Fruit fly (Drosophila melanogaster): ENCODE measurements around the gene CG6179.

CG6179 gene

dm6 chrX:18395157-18395556, 15.3 kb downstream of the CG6179 start:
- TF ChIP-seq svp (GFP tag): peak; percentile 94
- no peak for TF ChIP-seq Hr38 (GFP tag; optimal IDR thresholded peaks at IDR 0.05)
- TF ChIP-seq CG6808 (GFP tag; optimal IDR thresholded peaks at IDR 0.05): no peak
- 0 out of 3 replicates have a peak, but pooled peaks have one; percentile 15 for TF ChIP-seq eg (GFP tag; IDR thresholded peaks at IDR 0.05)
- no peak for TF ChIP-seq CG11762 (GFP tag; optimal IDR thresholded peaks at IDR 0.05; ENCODE audit: insufficient read depth)

- no peak for TF ChIP-seq dac (GFP tag; optimal IDR thresholded peaks at IDR 0.05)
- TF ChIP-seq Eip75B (GFP tag; optimal IDR thresholded peaks at IDR 0.05): no peak
- TF ChIP-seq CG6276 (GFP tag; optimal IDR thresholded peaks at IDR 0.05): no peak
- no peak for TF ChIP-seq CG10631 (GFP tag; optimal IDR thresholded peaks at IDR 0.05)
- TF ChIP-seq CG8119 (GFP tag; IDR thresholded peaks at IDR 0.05): no peak
- no peak for TF ChIP-seq net (GFP tag; optimal IDR thresholded peaks at IDR 0.05)
- no peak for TF ChIP-seq OdsH (GFP tag; optimal IDR thresholded peaks at IDR 0.05)
- TF ChIP-seq Lpt (GFP tag; optimal IDR thresholded peaks at IDR 0.05): no peak
- no peak for TF ChIP-seq CG31627 (GFP tag; optimal IDR thresholded peaks at IDR 0.05)
- no peak for TF ChIP-seq dsx (GFP tag; optimal IDR thresholded peaks at IDR 0.05; ENCODE audit: poor library complexity, severe bottlenecking)
- no peak for TF ChIP-seq Ets96B (tag; optimal IDR thresholded peaks at IDR 0.05)
- TF ChIP-seq CG8319 (GFP tag; optimal IDR thresholded peaks at IDR 0.05): no peak
- TF ChIP-seq Met (GFP tag; optimal IDR thresholded peaks at IDR 0.05): no peak
- TF ChIP-seq acj6 (GFP tag; optimal IDR thresholded peaks at IDR 0.05): no peak
- TF ChIP-seq topi (GFP tag; optimal IDR thresholded peaks at IDR 0.05): no peak
- no peak for TF ChIP-seq Smox (GFP tag; optimal IDR thresholded peaks at IDR 0.05)
Measured at dm6 chrX:18399965-18400364, 20.1 kb downstream of the CG6179 start, which contains the start of gene CG34328. Gene CG34328 (minus strand): TSS chrX:18400065.

DNA sequence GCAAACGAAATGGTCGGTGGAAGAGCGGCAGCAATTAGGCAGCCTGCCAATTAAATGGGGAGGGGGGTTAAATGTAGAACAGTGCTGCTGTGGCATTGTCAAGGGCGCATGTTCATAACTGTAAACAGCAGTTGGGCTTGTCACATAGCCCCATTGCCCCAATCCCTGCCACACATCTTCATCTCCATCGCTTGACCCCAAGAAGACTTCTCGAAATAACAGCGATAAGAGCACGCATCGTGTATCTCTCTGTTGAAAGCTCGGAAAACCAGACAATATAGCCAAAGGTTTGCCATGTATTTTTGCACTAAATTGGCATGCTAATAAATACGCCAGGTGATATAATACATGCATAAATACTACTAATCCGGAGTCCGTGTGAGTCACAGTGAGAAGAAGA, 22.7 kb downstream of the CG6179 start:
- TF ChIP-seq CG10631 (GFP tag; optimal IDR thresholded peaks at IDR 0.05) (no peak), Hr39 (GFP tag; optimal IDR thresholded peaks at IDR 0.05) (no peak), svp (GFP tag) (peak; percentile 95)

DNA sequence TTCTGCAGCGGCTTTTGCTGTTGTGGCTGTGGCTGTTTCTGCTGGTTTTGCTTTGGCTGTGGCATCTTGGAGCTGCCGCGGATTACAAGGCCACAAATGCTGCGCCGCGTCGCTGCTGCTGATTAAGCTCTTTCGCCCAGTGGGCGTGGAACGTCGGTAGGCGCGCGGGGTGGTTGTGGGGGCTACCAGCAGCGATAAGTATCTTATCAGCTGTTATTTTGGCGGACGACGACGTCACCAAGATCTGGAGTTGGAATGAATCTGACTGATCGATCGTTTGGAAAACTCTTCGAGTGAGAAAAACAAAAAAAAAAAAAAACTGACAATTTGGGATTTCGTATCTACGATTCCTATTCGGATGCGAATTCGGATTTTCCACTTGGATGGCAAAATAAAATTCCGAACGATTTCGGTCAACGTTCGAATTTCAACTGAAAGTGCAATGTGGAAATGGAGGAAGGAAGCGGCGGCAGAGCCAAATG, 24.3 kb downstream of the CG6179 start:
- TF ChIP-seq svp (GFP tag) (peak; percentile 93), CG8119 (GFP tag; IDR thresholded peaks at IDR 0.05) (no peak)

DNA sequence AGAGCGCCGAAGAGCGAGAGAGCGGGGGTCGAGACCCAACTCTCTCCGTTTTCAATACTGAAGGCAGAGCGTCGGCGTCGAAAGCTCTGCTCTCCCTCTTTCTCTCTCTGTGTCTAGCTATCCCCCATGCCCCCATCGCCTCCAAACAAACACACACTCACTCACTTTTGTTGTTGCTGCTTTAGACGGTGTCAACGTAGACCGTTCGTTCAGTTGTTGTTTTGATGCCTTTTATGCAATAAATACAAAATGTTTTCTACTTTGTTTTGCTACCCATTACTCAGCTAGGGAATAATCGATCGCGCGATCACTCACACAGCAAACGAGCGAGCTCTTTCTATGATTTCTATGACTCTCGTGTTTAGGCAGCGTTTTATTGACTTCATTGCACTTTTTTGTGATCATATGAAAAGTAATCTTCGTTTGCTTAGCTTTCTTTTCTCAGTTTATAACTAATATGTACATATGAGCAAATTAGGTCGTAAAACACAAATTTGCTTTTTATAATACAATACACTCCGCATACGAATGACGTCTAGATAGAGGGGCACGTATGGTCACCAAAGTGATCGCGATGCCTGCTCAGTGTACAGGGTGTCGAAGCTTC, 24.9 kb downstream of the CG6179 start:
- peak; percentile 10 for TF ChIP-seq Hr39 (GFP tag; optimal IDR thresholded peaks at IDR 0.05)
- peak; percentile 16 for TF ChIP-seq Met (GFP tag; optimal IDR thresholded peaks at IDR 0.05)
- TF ChIP-seq spab (GFP tag; optimal IDR thresholded peaks at IDR 0.05): no peak
- peak; percentile 2 for TF ChIP-seq OdsH (GFP tag; optimal IDR thresholded peaks at IDR 0.05)
- peak; percentile 76 for TF ChIP-seq CG32006 (GFP tag; optimal IDR thresholded peaks at IDR 0.05)
- peak; percentile 12 for TF ChIP-seq Eip75B (GFP tag; optimal IDR thresholded peaks at IDR 0.05)
- TF ChIP-seq CG8119 (GFP tag; IDR thresholded peaks at IDR 0.05): peak; percentile 14; the same call in 1 of the 3 replicates
- peak; percentile 47 for TF ChIP-seq Gug (GFP tag; IDR thresholded peaks at IDR 0.05)
- TF ChIP-seq CG8632 (GFP tag; optimal IDR thresholded peaks at IDR 0.05): no peak
- peak; percentile 16 for TF ChIP-seq lz (GFP tag; optimal IDR thresholded peaks at IDR 0.05)
- TF ChIP-seq fd59A (GFP tag; optimal IDR thresholded peaks at IDR 0.05): peak; percentile 30
- TF ChIP-seq CG16779 (tag; optimal IDR thresholded peaks at IDR 0.05): no peak
- no peak for TF ChIP-seq CG34406 (GFP tag; optimal IDR thresholded peaks at IDR 0.05)
- TF ChIP-seq CG6854 (GFP tag; optimal IDR thresholded peaks at IDR 0.05): peak; percentile 16
- peak in 1 of 2 experiments; percentile 23 for TF ChIP-seq ss (GFP tag; optimal IDR thresholded peaks at IDR 0.05)
- peak; percentile 88 for TF ChIP-seq vri (GFP tag; optimal IDR thresholded peaks at IDR 0.05)
- peak; percentile 66 for TF ChIP-seq Hr4 (GFP tag; optimal IDR thresholded peaks at IDR 0.05)
- no peak for TF ChIP-seq CG10669 (GFP tag; optimal IDR thresholded peaks at IDR 0.05)
- TF ChIP-seq Eip78C (GFP tag): peak; percentile 84
- TF ChIP-seq svp (GFP tag): peak; percentile 77
- TF ChIP-seq CG10631 (GFP tag; optimal IDR thresholded peaks at IDR 0.05): peak; percentile 5
- TF ChIP-seq eg (GFP tag; IDR thresholded peaks at IDR 0.05): peak; percentile 43; the same call in 1 of the 3 replicates
- peak; percentile 4 for TF ChIP-seq dac (GFP tag; optimal IDR thresholded peaks at IDR 0.05)
- TF ChIP-seq CG6276 (GFP tag; optimal IDR thresholded peaks at IDR 0.05): peak; percentile 36
- TF ChIP-seq CG15336 (GFP tag; IDR thresholded peaks at IDR 0.05): peak; percentile 39
- TF ChIP-seq Ets21C (GFP tag; optimal IDR thresholded peaks at IDR 0.05): no peak
- peak; percentile 3; the same call in 1 of the 2 replicates for TF ChIP-seq CG11294 (GFP tag; IDR thresholded peaks at IDR 0.05)
- TF ChIP-seq dsx (GFP tag; optimal IDR thresholded peaks at IDR 0.05; ENCODE audit: poor library complexity, severe bottlenecking): peak; percentile 82
- TF ChIP-seq CG6163 (GFP tag; IDR thresholded peaks at IDR 0.05): no peak; the same call in 2 of the 3 replicates
- peak; percentile 60 for TF ChIP-seq CG4318 (GFP tag; optimal IDR thresholded peaks at IDR 0.05)
- no peak for TF ChIP-seq Lpt (GFP tag; optimal IDR thresholded peaks at IDR 0.05)
